Fruit fly (Drosophila melanogaster): ENCODE data around the gene CG18493.

CG18493 gene

dm6 chr3R:19369060-19369459, 21.0 kb upstream of the CG18493 start:
- TF ChIP-seq CG32006 (GFP tag; optimal IDR thresholded peaks at IDR 0.05), result no peak

DNA sequence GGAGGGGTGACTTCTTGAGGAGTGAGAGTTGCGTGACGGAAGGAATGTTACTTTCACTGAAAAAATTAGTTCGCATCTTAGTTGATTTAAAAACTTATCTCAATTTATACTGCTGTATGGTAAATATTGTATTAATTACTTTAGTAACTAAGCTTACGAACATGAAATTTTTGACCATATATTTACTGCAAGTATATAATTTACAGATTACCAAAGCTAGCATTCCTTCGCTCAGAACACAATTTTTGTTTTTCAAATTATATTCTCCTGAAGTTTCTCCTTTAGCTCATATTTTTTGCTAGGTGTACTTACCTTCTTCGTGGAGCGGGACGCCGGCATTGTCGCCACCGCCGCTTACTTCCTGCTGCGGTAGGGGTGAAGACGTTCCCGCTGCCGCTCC, 19.4 kb upstream of the CG18493 start:
- TF ChIP-seq CG15336 (GFP tag; IDR thresholded peaks at IDR 0.05) (no peak), svp (GFP tag) (peak; percentile 16), Hr39 (GFP tag; optimal IDR thresholded peaks at IDR 0.05) (no peak), Eip78C (GFP tag) (peak; percentile 18)

DNA sequence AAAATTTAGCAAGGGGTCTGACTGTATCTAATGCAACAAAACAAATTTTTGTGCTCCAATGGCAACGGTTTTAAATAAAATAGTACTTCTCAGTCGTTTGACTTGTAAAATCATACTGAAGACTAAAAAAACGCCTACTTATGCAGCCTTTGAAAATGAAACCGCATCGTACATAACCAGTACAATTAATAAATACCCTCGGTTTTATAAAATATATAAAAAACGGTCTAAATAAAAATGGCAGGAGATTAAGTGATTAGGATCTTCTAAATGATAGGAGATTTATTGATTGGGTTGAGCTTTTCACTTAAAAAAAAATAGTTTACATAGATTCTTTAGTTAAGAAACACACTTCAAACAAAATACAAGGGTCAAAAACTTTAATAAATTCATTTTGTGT, 15.4 kb upstream of the CG18493 start, which contains the start of gene CG3581:
Gene CG3581 (minus strand): TSS at position 101 of the 400 bp plus-strand sequence.
- no peak for TF ChIP-seq topi (GFP tag; optimal IDR thresholded peaks at IDR 0.05)
- no peak for TF ChIP-seq ss (GFP tag; optimal IDR thresholded peaks at IDR 0.05)
- TF ChIP-seq Hr38 (GFP tag; optimal IDR thresholded peaks at IDR 0.05), result no peak
- TF ChIP-seq CG6792 (GFP tag; optimal IDR thresholded peaks at IDR 0.05), result no peak
- TF ChIP-seq vri (GFP tag; optimal IDR thresholded peaks at IDR 0.05), result no peak
- TF ChIP-seq CG8319 (GFP tag; optimal IDR thresholded peaks at IDR 0.05), result no peak
- TF ChIP-seq Lpt (GFP tag; optimal IDR thresholded peaks at IDR 0.05), result no peak
- TF ChIP-seq CG31627 (GFP tag; optimal IDR thresholded peaks at IDR 0.05), result no peak
- TF ChIP-seq CG11902 (GFP tag; optimal IDR thresholded peaks at IDR 0.05), result no peak
- no peak for TF ChIP-seq CG34406 (GFP tag; optimal IDR thresholded peaks at IDR 0.05)
- no peak for TF ChIP-seq Ets96B (tag; optimal IDR thresholded peaks at IDR 0.05)

- no peak for TF ChIP-seq Hr39 (GFP tag; optimal IDR thresholded peaks at IDR 0.05)
Observed at dm6 chr3R:19375923-19376322, 14.1 kb upstream of the CG18493 start, which contains the start of gene CG31404. CG31404 (minus strand) TSS chr3R:19376023.

DNA sequence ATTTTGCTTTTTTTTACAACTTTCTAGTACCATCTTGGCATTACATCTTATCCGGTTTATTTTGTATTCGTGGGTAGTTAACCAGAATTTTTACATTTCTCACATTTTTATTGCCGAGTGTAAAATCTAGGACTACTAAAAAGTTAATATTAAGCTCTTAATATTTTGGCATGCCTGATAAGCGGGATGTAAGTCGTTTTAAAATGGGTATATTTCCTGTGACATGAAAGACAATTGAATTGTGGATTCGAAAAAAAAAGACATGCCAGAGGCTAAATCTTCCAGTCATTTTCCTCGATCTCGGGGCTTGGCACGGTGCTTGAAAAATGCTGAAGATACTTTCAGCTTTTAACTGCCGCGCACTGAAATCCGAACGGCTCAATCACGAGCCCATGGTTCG, 12.9 kb upstream of the CG18493 start, which contains the start of gene CG31245:
Gene CG31245 (minus strand): TSS at position 101 of the 400 bp plus-strand sequence.
- TF ChIP-seq CG6854 (GFP tag; optimal IDR thresholded peaks at IDR 0.05) (no peak), esn (GFP tag; optimal IDR thresholded peaks at IDR 0.05) (no peak), vri (GFP tag; optimal IDR thresholded peaks at IDR 0.05) (no peak), net (GFP tag; optimal IDR thresholded peaks at IDR 0.05) (no peak), Eip93F (GFP tag; optimal IDR thresholded peaks at IDR 0.05) (no peak), eg (GFP tag; IDR thresholded peaks at IDR 0.05) (no peak), CG8319 (GFP tag; optimal IDR thresholded peaks at IDR 0.05) (no peak), Sox102F (GFP tag; optimal IDR thresholded peaks at IDR 0.05) (no peak), Ets21C (GFP tag; optimal IDR thresholded peaks at IDR 0.05) (no peak), CG6276 (GFP tag; optimal IDR thresholded peaks at IDR 0.05) (no peak)

DNA sequence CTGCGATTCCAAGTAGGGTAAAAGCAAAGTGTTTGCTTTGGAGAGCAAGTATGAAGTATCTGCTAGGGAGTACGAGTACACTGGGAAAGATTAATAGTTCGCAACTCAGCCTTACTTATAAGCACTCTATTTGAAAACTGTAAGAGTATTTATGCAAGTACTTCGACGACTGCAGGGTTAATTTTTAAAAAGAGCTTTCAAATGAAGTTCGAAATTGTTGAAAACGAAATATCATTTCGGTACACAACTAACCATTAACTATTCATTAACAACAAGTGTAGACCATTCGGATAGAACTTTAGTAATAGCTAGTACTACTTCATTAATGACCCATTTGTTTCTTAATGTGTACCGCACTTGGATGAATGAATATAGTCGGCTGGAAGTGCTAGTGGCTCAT, 6.8 kb upstream of the CG18493 start:
- TF ChIP-seq CG32006 (GFP tag; optimal IDR thresholded peaks at IDR 0.05) (peak; percentile 57), achi (GFP tag; optimal IDR thresholded peaks at IDR 0.05) (peak; percentile 9), Eip75B (GFP tag; optimal IDR thresholded peaks at IDR 0.05) (peak; percentile 15), cyc (GFP tag; optimal IDR thresholded peaks at IDR 0.05) (no peak), Blimp-1 (GFP tag; optimal IDR thresholded peaks at IDR 0.05) (no peak), OdsH (GFP tag; optimal IDR thresholded peaks at IDR 0.05) (peak; percentile 26), Hr4 (GFP tag; optimal IDR thresholded peaks at IDR 0.05) (peak; percentile 39), CG10631 (GFP tag; optimal IDR thresholded peaks at IDR 0.05) (peak; percentile 41)

dm6 chr3R:19387608-19388007, 2.5 kb upstream of the CG18493 start, which contains the start of gene CG3734:
CG3734 (plus strand) TSS chr3R:19387861.
- TF ChIP-seq Lpt (GFP tag; optimal IDR thresholded peaks at IDR 0.05) (no peak), CG8319 (GFP tag; optimal IDR thresholded peaks at IDR 0.05) (no peak), CG6808 (GFP tag; optimal IDR thresholded peaks at IDR 0.05) (no peak), Smox (GFP tag; optimal IDR thresholded peaks at IDR 0.05) (no peak), ss (GFP tag; optimal IDR thresholded peaks at IDR 0.05) (no peak), vri (GFP tag; optimal IDR thresholded peaks at IDR 0.05) (peak; percentile 73), CG3919 (GFP tag; optimal IDR thresholded peaks at IDR 0.05) (no peak), CG10631 (GFP tag; optimal IDR thresholded peaks at IDR 0.05) (no peak)
